Worm (Caenorhabditis elegans): Measurements from ENCODE around the gene F10E9.5.

- no peak for TF ChIP-seq lsy-2 (tag; optimal IDR thresholded peaks at IDR 0.05)
- no peak for TF ChIP-seq nhr-76 (tag; optimal IDR thresholded peaks at IDR 0.05)
- TF ChIP-seq lin-13 (tag; optimal IDR thresholded peaks at IDR 0.05), result no peak
- no peak for TF ChIP-seq ztf-11 (tag; optimal IDR thresholded peaks at IDR 0.05)
- no peak for TF ChIP-seq M03D4.4 (tag; optimal IDR thresholded peaks at IDR 0.05)
- no peak for TF ChIP-seq ceh-43 (GFP tag; optimal IDR thresholded peaks at IDR 0.05)
- TF ChIP-seq nhr-28 (tag; optimal IDR thresholded peaks at IDR 0.05), result no peak
- no peak for TF ChIP-seq elt-1 (tag; optimal IDR thresholded peaks at IDR 0.05; ENCODE audit: borderline replicate concordance, insufficient read depth)
These were observed 20.6 kb upstream of the F10E9.5 start for ce11 chrIII:8286824-8287223.
